In the genomic region with DNA sequence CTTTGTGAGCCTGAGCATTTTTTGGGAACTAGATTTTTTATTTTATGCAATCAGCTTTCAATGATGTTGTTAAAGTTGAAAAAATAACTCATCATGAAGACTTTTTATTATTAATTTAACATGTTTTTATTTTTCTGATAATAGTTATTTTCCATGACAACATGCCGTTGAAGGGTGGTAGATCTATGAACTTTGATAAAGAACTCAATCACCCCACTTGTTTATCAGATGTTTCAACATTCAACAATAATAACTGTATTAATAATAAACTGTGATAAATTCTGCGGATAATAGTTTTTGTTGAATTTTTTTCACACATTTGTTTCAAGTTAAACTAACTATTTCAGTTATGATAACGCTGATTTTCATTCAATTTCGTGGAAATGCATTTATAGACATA, we compare ENCODE assay signal across 5 worm cellular contexts.
TF ChIP-seq lines count a peak whose summit lies in the region.

No protein-coding gene starts in this region.

TF ChIP-seq in whole organism, L1 larva, 84 proteins besides CTCF, POLR2A, EP300 and RAD21:
- no peak for TF ChIP-seq swsn-7 (tag; optimal IDR thresholded peaks at IDR 0.05; lab: Kevin White, UChicago)
- TF ChIP-seq nhr-85 (tag; lab: Kevin White, UChicago): peak; percentile 63
- no peak for TF ChIP-seq ces-1 (GFP tag; optimal IDR thresholded peaks at IDR 0.05; lab: Kevin White, UChicago)
- peak; percentile 33 for TF ChIP-seq nhr-20 (tag; optimal IDR thresholded peaks at IDR 0.05; lab: Kevin White, UChicago)
- TF ChIP-seq nhr-71 (tag; optimal IDR thresholded peaks at IDR 0.05; lab: Kevin White, UChicago): peak; percentile 40
- TF ChIP-seq nhr-28 (tag; optimal IDR thresholded peaks at IDR 0.05; lab: Kevin White, UChicago): no peak
- 0 out of 2 replicates have a peak, but pooled peaks have one; percentile 13 for TF ChIP-seq nhr-19 (GFP tag; conservative IDR thresholded peaks at IDR 0.05; lab: Robert Waterston, UW)
- TF ChIP-seq elt-2 (tag; optimal IDR thresholded peaks at IDR 0.05; lab: Kevin White, UChicago): peak; percentile 59

TF ChIP-seq in whole organism, L2 larva, 48 proteins besides CTCF, POLR2A, EP300 and RAD21:
- TF ChIP-seq ztf-4 (tag; optimal IDR thresholded peaks at IDR 0.05; lab: Kevin White, UChicago) (no peak), dmd-4 (tag; optimal IDR thresholded peaks at IDR 0.05; lab: Kevin White, UChicago) (no peak), lin-39 (tag; optimal IDR thresholded peaks at IDR 0.05; lab: Kevin White, UChicago) (no peak), blmp-1 (tag; optimal IDR thresholded peaks at IDR 0.05; lab: Kevin White, UChicago; ENCODE audit: insufficient read depth) (no peak), ZK546.5 (tag; optimal IDR thresholded peaks at IDR 0.05; lab: Kevin White, UChicago) (no peak), nhr-21 (tag; optimal IDR thresholded peaks at IDR 0.05; lab: Kevin White, UChicago) (peak; percentile 12), sma-9 (GFP tag; optimal IDR thresholded peaks at IDR 0.05; lab: Kevin White, UChicago) (peak; percentile 1), sma-9 (tag; optimal IDR thresholded peaks at IDR 0.05; lab: Kevin White, UChicago) (no peak)

TF ChIP-seq in whole organism, L3 larva, 47 proteins besides CTCF, POLR2A, EP300 and RAD21:
- no peak for TF ChIP-seq unc-39 (tag; optimal IDR thresholded peaks at IDR 0.05; lab: Kevin White, UChicago)
- no peak for TF ChIP-seq fkh-2 (tag; optimal IDR thresholded peaks at IDR 0.05; lab: Kevin White, UChicago)
- no peak for TF ChIP-seq fos-1 (tag; optimal IDR thresholded peaks at IDR 0.05; lab: Kevin White, UChicago)
- no peak for TF ChIP-seq skn-1 (tag; optimal IDR thresholded peaks at IDR 0.05; lab: Kevin White, UChicago)
- TF ChIP-seq nhr-12 (tag; optimal IDR thresholded peaks at IDR 0.05; lab: Kevin White, UChicago): no peak
- no peak for TF ChIP-seq mdl-1 (tag; optimal IDR thresholded peaks at IDR 0.05; lab: Kevin White, UChicago)
- TF ChIP-seq ztf-4 (tag; optimal IDR thresholded peaks at IDR 0.05; lab: Kevin White, UChicago): no peak
- no peak for TF ChIP-seq R02D3.7 (tag; optimal IDR thresholded peaks at IDR 0.05; lab: Kevin White, UChicago)
- no peak for TF ChIP-seq nhr-23 (tag; optimal IDR thresholded peaks at IDR 0.05; lab: Kevin White, UChicago)
- peak; percentile 80 for TF ChIP-seq pqm-1 (tag; optimal IDR thresholded peaks at IDR 0.05; lab: Kevin White, UChicago)
- TF ChIP-seq elt-2 (tag; optimal IDR thresholded peaks at IDR 0.05; lab: Kevin White, UChicago): peak; percentile 47
- no peak for TF ChIP-seq ZK546.5 (tag; optimal IDR thresholded peaks at IDR 0.05; lab: Kevin White, UChicago)
- no peak for TF ChIP-seq nhr-28 (tag; optimal IDR thresholded peaks at IDR 0.05; lab: Kevin White, UChicago)

TF ChIP-seq in whole organism, L4 larva, 104 proteins besides CTCF, POLR2A, EP300 and RAD21:
- no peak for TF ChIP-seq ceh-20 (GFP tag; IDR thresholded peaks at IDR 0.05; lab: Robert Waterston, UW)
- no peak for TF ChIP-seq F26F4.8 (GFP tag; conservative IDR thresholded peaks at IDR 0.05; lab: Robert Waterston, UW)
- TF ChIP-seq nhr-77 (tag; optimal IDR thresholded peaks at IDR 0.05; lab: Kevin White, UChicago): peak; percentile 53
- no peak for TF ChIP-seq madf-5 (GFP tag; IDR thresholded peaks at IDR 0.05; lab: Robert Waterston, UW)
- TF ChIP-seq hlh-11 (tag; optimal IDR thresholded peaks at IDR 0.05; lab: Kevin White, UChicago): peak; percentile 45
- TF ChIP-seq dmd-6 (GFP tag; IDR thresholded peaks at IDR 0.05; lab: Robert Waterston, UW): peak; percentile 64
- TF ChIP-seq ceh-44 (GFP tag; IDR thresholded peaks at IDR 0.05; lab: Robert Waterston, UW): no peak
- TF ChIP-seq mep-1 (tag; optimal IDR thresholded peaks at IDR 0.05; lab: Kevin White, UChicago): no peak
- no peak for TF ChIP-seq ztf-7 (tag; optimal IDR thresholded peaks at IDR 0.05; lab: Kevin White, UChicago)
- no peak for TF ChIP-seq nhr-111 (GFP tag; optimal IDR thresholded peaks at IDR 0.05; lab: Kevin White, UChicago)
- TF ChIP-seq php-3 (GFP tag; IDR thresholded peaks at IDR 0.05; lab: Robert Waterston, UW): peak; percentile 55; the same call in 1 of the 2 replicates
- TF ChIP-seq dve-1 (tag; optimal IDR thresholded peaks at IDR 0.05; lab: Kevin White, UChicago; ENCODE audit: insufficient read depth): peak; percentile 76
- no peak for TF ChIP-seq daf-16 (GFP tag; optimal IDR thresholded peaks at IDR 0.05; lab: Kevin White, UChicago)
- peak; percentile 96 for TF ChIP-seq daf-16 (tag; optimal IDR thresholded peaks at IDR 0.05; lab: Kevin White, UChicago)
- no peak for TF ChIP-seq mes-2 (tag; optimal IDR thresholded peaks at IDR 0.05; lab: Kevin White, UChicago; ENCODE audit: poor library complexity, severe bottlenecking)
- peak; percentile 37 for TF ChIP-seq nhr-28 (tag; optimal IDR thresholded peaks at IDR 0.05; lab: Kevin White, UChicago)
- no peak for TF ChIP-seq rbr-2 (tag; optimal IDR thresholded peaks at IDR 0.05; lab: Kevin White, UChicago)

TF ChIP-seq in whole organism, young adult, 124 proteins besides CTCF, POLR2A, EP300 and RAD21:
- peak; percentile 52 for TF ChIP-seq nhr-80 (tag; optimal IDR thresholded peaks at IDR 0.05; lab: Kevin White, UChicago)
- TF ChIP-seq aptf-2 (GFP tag; conservative IDR thresholded peaks at IDR 0.05; lab: Robert Waterston, UW): no peak
